Fruit fly (Drosophila melanogaster): Measurements from ENCODE around the gene mRpS6.

The mRpS6 gene

DNA sequence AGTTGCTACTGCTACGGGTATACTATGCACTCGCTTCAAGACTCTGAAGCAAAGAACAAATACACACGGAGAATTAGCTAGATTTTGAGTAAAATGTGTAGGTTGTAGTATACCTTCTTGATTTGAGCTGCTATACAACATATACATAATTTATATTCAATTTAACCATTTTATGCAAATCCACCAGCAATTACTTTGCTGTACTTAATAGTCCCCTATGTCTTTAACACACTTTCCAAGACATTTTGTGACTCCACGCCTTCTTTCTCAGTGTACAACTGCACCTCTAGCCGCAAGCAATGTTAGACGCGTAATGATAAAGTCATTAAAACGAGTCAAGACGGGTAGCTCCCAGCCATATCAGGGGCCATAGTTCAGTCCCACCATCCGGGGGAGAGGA, 27.8 kb upstream of the mRpS6 start (continued):
- TF ChIP-seq eg (GFP tag; IDR thresholded peaks at IDR 0.05) (peak; percentile 73), CG1621 (tag; optimal IDR thresholded peaks at IDR 0.05) (no peak), CG15336 (GFP tag; IDR thresholded peaks at IDR 0.05) (peak; percentile 74), CG32006 (GFP tag; optimal IDR thresholded peaks at IDR 0.05) (peak; percentile 64), Lpt (GFP tag; optimal IDR thresholded peaks at IDR 0.05) (peak; percentile 11), CG10669 (GFP tag; optimal IDR thresholded peaks at IDR 0.05) (peak; percentile 51), CG16779 (tag; optimal IDR thresholded peaks at IDR 0.05) (peak; percentile 5), CG8119 (GFP tag; IDR thresholded peaks at IDR 0.05) (peak; percentile 55; the same call in 2 of the 3 replicates), CG9139 (GFP tag; optimal IDR thresholded peaks at IDR 0.05) (peak; percentile 46), Ets96B (tag; optimal IDR thresholded peaks at IDR 0.05) (peak; percentile 46)

DNA sequence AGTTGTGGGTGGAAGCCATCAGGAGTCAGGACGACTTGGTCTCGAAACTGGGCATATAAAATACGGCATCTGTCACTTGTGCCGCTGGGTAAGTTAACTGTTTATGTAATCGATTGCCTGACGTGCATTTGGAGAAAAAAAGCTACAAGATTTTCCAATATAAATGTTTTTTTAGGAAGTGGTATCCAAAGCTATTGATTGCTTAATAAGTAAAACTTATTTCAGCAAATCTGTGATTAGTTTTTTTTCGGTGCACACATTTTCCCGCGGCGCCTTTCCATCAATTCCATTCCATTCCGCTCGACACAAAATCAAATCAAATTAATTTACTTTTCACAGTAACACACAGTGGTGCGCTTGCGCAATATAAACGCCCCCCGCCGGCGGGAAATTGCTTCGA, 24.8 kb upstream of the mRpS6 start:
- TF ChIP-seq CG9139 (GFP tag; optimal IDR thresholded peaks at IDR 0.05) (no peak), CG1621 (tag; optimal IDR thresholded peaks at IDR 0.05) (no peak), CG15336 (GFP tag; IDR thresholded peaks at IDR 0.05) (no peak), CG8319 (GFP tag; optimal IDR thresholded peaks at IDR 0.05) (no peak), Sox14 (GFP tag; optimal IDR thresholded peaks at IDR 0.05) (no peak), Hr38 (GFP tag; optimal IDR thresholded peaks at IDR 0.05) (no peak), CG11902 (GFP tag; optimal IDR thresholded peaks at IDR 0.05) (no peak), fkh (GFP tag; optimal IDR thresholded peaks at IDR 0.05) (no peak), Sox102F (GFP tag; optimal IDR thresholded peaks at IDR 0.05) (no peak), esn (GFP tag; optimal IDR thresholded peaks at IDR 0.05) (no peak), CG6276 (GFP tag; optimal IDR thresholded peaks at IDR 0.05) (peak; percentile 16), CG10631 (GFP tag; optimal IDR thresholded peaks at IDR 0.05) (no peak), svp (GFP tag) (no peak), Eip78C (GFP tag) (peak; percentile 45), Ets21C (GFP tag; optimal IDR thresholded peaks at IDR 0.05) (no peak), CG6854 (GFP tag; optimal IDR thresholded peaks at IDR 0.05) (no peak), CG10669 (GFP tag; optimal IDR thresholded peaks at IDR 0.05) (no peak), Ets96B (tag; optimal IDR thresholded peaks at IDR 0.05) (no peak), salr (GFP tag; optimal IDR thresholded peaks at IDR 0.05) (no peak), CG32006 (GFP tag; optimal IDR thresholded peaks at IDR 0.05) (no peak), CG3919 (GFP tag; optimal IDR thresholded peaks at IDR 0.05) (no peak), cyc (GFP tag; optimal IDR thresholded peaks at IDR 0.05) (no peak), CG16779 (tag; optimal IDR thresholded peaks at IDR 0.05) (no peak), CG7368 (GFP tag; optimal IDR thresholded peaks at IDR 0.05) (no peak), eg (GFP tag; IDR thresholded peaks at IDR 0.05) (peak; percentile 65), Smox (GFP tag; optimal IDR thresholded peaks at IDR 0.05) (no peak), Met (GFP tag; optimal IDR thresholded peaks at IDR 0.05) (no peak), CG34406 (GFP tag; optimal IDR thresholded peaks at IDR 0.05) (no peak), Hr4 (GFP tag; optimal IDR thresholded peaks at IDR 0.05) (peak; percentile 20), CG6163 (GFP tag; IDR thresholded peaks at IDR 0.05) (no peak; the same call in 2 of the 3 replicates), pdm3 (GFP tag; optimal IDR thresholded peaks at IDR 0.05) (no peak), CG8119 (GFP tag; IDR thresholded peaks at IDR 0.05) (0 out of 3 replicates have a peak, but pooled peaks have one; percentile 27), CG6792 (GFP tag; optimal IDR thresholded peaks at IDR 0.05) (no peak), CG4318 (GFP tag; optimal IDR thresholded peaks at IDR 0.05) (no peak), lz (GFP tag; optimal IDR thresholded peaks at IDR 0.05) (no peak)

DNA sequence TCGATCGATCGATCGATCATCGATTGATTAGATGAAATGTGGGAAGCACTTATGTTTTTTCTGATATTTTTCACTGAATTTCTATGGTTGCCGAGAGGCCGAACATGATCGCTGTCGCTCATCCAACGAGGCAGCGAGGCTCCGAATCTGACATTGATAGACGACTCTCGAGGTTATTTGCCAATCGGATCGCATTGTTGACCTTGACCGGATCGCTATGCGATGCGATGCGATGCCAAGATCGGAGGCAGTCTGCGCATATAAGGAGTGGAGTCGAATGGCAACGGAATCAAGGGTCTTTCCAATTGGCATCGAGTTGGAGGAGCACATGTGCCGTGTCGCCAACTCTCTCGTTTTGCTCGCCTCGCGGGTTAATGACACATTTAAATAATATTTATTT, 24.1 kb upstream of the mRpS6 start:
- TF ChIP-seq Eip78C (GFP tag) (peak; percentile 8), svp (GFP tag) (peak; percentile 91), CG11294 (GFP tag; IDR thresholded peaks at IDR 0.05) (no peak)

DNA sequence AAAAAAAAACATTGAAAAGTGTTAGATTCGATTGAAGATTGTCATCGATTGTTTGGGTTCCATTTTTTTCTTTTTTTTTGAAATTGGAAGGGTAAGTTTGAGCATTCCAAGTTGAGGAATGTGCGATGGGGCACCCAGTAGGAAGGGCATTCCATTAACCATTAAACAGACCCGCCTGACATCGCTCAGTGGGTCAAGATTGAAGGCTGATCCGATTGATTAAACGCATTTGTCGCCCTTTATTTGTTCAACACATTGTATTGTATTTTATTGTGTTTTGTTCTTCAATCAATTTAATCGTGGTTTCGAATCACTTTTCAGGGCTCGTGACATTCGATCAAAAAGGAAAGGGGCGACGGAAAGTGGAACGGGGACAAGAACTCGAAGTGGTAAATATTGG, 23.3 kb upstream of the mRpS6 start:
- TF ChIP-seq ss (GFP tag; optimal IDR thresholded peaks at IDR 0.05) = no peak
- peak; percentile 82 for TF ChIP-seq svp (GFP tag)
- TF ChIP-seq dsx (GFP tag; optimal IDR thresholded peaks at IDR 0.05; ENCODE audit: poor library complexity, severe bottlenecking) = peak; percentile 59
- TF ChIP-seq Lpt (GFP tag; optimal IDR thresholded peaks at IDR 0.05) = no peak
- no peak for TF ChIP-seq CG8319 (GFP tag; optimal IDR thresholded peaks at IDR 0.05)
- TF ChIP-seq Gug (GFP tag; IDR thresholded peaks at IDR 0.05) = no peak
- TF ChIP-seq Hr39 (GFP tag; optimal IDR thresholded peaks at IDR 0.05) = no peak

All from whole organism, prepupa.